Worm (Caenorhabditis elegans) whole organism, mixed stage, embryonic: ENCODE results near the gene plx-2.

Source experiments
- M03D4.4 ChIP-seq: sonication (generic microtip); optimal IDR thresholded peaks from 2 replicates; lab custom pipeline; 2017; ENCODE audit warnings: mild to moderate bottlenecking, missing genetic modification characterization, missing compliant biosample characterization
- bed-3 ChIP-seq: fragments of 200-800 bp; sonication (Bioruptor generic); optimal IDR thresholded peaks from 3 replicates; lab custom pipeline; 2018; ENCODE audit warnings: mild to moderate bottlenecking, missing genetic modification characterization, moderate library complexity, missing compliant biosample characterization
- blmp-1 ChIP-seq: fragments of 150-350 bp; optimal IDR thresholded peaks from 2 replicates; lab custom pipeline; 2014; ENCODE audit warnings: missing biosample characterization, missing genetic modification characterization
- ceh-39 ChIP-seq: fragments of 150-350 bp; optimal IDR thresholded peaks from 2 replicates; lab custom pipeline; 2014; ENCODE audit warnings: missing biosample characterization, missing genetic modification characterization
- ceh-43 ChIP-seq: fragments of 200-800 bp; sonication (Bioruptor generic); optimal IDR thresholded peaks from 2 replicates; lab custom pipeline; 2018; ENCODE audit warnings: mild to moderate bottlenecking, missing genetic modification characterization, moderate library complexity, missing compliant biosample characterization
- ces-1 ChIP-seq: fragments of 150-350 bp; optimal IDR thresholded peaks from 2 replicates; lab custom pipeline; 2014; ENCODE audit warnings: missing biosample characterization, missing genetic modification reagents, missing genetic modification characterization
- cnd-1 ChIP-seq: fragments of 200-800 bp; sonication (Bioruptor generic); optimal IDR thresholded peaks from 2 replicates; lab custom pipeline; 2018; ENCODE audit warnings: mild to moderate bottlenecking, missing genetic modification characterization, missing compliant biosample characterization
- drap-1 ChIP-seq: fragments of 200-800 bp; sonication (Bioruptor generic); optimal IDR thresholded peaks from 3 replicates; lab custom pipeline; 2018; ENCODE audit warnings: mild to moderate bottlenecking, missing genetic modification characterization, missing compliant biosample characterization
- elt-1 ChIP-seq: sonication (generic microtip); optimal IDR thresholded peaks from 2 replicates; lab custom pipeline; 2017; ENCODE audit warnings: missing genetic modification characterization, mild to moderate bottlenecking, missing compliant biosample characterization, antibody characterized with exemption, moderate library complexity, borderline replicate concordance; ENCODE audit not compliant: insufficient read depth
- elt-3 ChIP-seq: fragments of 150-350 bp; optimal IDR thresholded peaks from 2 replicates; lab custom pipeline; 2014; ENCODE audit warnings: missing biosample characterization, missing genetic modification characterization
- ham-2 ChIP-seq: fragments of 200-800 bp; sonication (Bioruptor generic); optimal IDR thresholded peaks from 2 replicates; lab custom pipeline; 2018; ENCODE audit warnings: mild to moderate bottlenecking, missing genetic modification characterization, missing compliant biosample characterization
- hlh-1 ChIP-seq: fragments of 150-350 bp; optimal IDR thresholded peaks from 2 replicates; lab custom pipeline; 2014; ENCODE audit warnings: missing biosample characterization, missing genetic modification reagents, missing genetic modification characterization
- lin-13 ChIP-seq: fragments of 150-350 bp; optimal IDR thresholded peaks from 2 replicates; lab custom pipeline; 2014; ENCODE audit warnings: missing biosample characterization, missing genetic modification characterization
- lin-32 ChIP-seq: fragments of 200-800 bp; sonication (Bioruptor generic); optimal IDR thresholded peaks from 2 replicates; lab custom pipeline; 2018; ENCODE audit warnings: mild to moderate bottlenecking, missing genetic modification characterization, missing compliant biosample characterization
- lsy-2 ChIP-seq: fragments of 150-350 bp; optimal IDR thresholded peaks from 2 replicates; lab custom pipeline; 2014; ENCODE audit warnings: missing biosample characterization, missing genetic modification characterization
- mep-1 ChIP-seq: fragments of 150-350 bp; optimal IDR thresholded peaks from 2 replicates; lab custom pipeline; 2017; ENCODE audit warnings: missing biosample characterization, missing genetic modification reagents, missing genetic modification characterization, inconsistent platforms
- mls-2 ChIP-seq: sonication (generic microtip); optimal IDR thresholded peaks from 2 replicates; lab custom pipeline; 2016; ENCODE audit warnings: mild to moderate bottlenecking, missing genetic modification characterization, moderate library complexity, missing compliant biosample characterization
- nhr-12 ChIP-seq: fragments of 150-350 bp; optimal IDR thresholded peaks from 2 replicates; lab custom pipeline; 2014; ENCODE audit warnings: missing biosample characterization, missing genetic modification characterization
- nhr-2 ChIP-seq: fragments of 150-350 bp; optimal IDR thresholded peaks from 2 replicates; lab custom pipeline; 2014; ENCODE audit warnings: missing biosample characterization, missing genetic modification characterization
- nhr-237 ChIP-seq: fragments of 150-350 bp; optimal IDR thresholded peaks from 2 replicates; lab custom pipeline; 2014; ENCODE audit warnings: missing biosample characterization, missing genetic modification characterization
- nhr-28 ChIP-seq: fragments of 150-350 bp; optimal IDR thresholded peaks from 2 replicates; lab custom pipeline; 2014; ENCODE audit warnings: missing biosample characterization, missing genetic modification characterization
- pha-4 ChIP-seq: fragments of 150-350 bp; optimal IDR thresholded peaks from 2 replicates; lab custom pipeline; 2018; ENCODE audit warnings: missing biosample characterization, missing genetic modification reagents, missing genetic modification characterization
- sem-2 ChIP-seq: fragments of 200-800 bp; sonication (Bioruptor generic); optimal IDR thresholded peaks from 2 replicates; lab custom pipeline; 2018; ENCODE audit warnings: mild to moderate bottlenecking, missing genetic modification characterization, missing compliant biosample characterization
- snpc-4 ChIP-seq: fragments of 150-350 bp; optimal IDR thresholded peaks from 2 replicates; lab custom pipeline; 2014; ENCODE audit warnings: missing biosample characterization, missing genetic modification characterization
- sptf-1 ChIP-seq: sonication (generic microtip); optimal IDR thresholded peaks from 2 replicates; lab custom pipeline; 2017; ENCODE audit warnings: mild to moderate bottlenecking, missing genetic modification characterization, moderate library complexity, missing compliant biosample characterization
- tbx-8 ChIP-seq: fragments of 200-800 bp; sonication (Bioruptor generic); optimal IDR thresholded peaks from 2 replicates; lab custom pipeline; 2018; ENCODE audit warnings: mild to moderate bottlenecking, missing genetic modification characterization, moderate library complexity, missing compliant biosample characterization
- unc-120 ChIP-seq: sonication (generic microtip); optimal IDR thresholded peaks from 2 replicates; lab custom pipeline; 2017; ENCODE audit warnings: missing genetic modification characterization, missing compliant biosample characterization; ENCODE audit not compliant: poor library complexity, severe bottlenecking
- unc-39 ChIP-seq: fragments of 150-350 bp; optimal IDR thresholded peaks from 2 replicates; lab custom pipeline; 2014; ENCODE audit warnings: missing biosample characterization, missing genetic modification characterization
- unc-62 ChIP-seq: fragments of 150-350 bp; optimal IDR thresholded peaks from 2 replicates; lab custom pipeline; 2014; ENCODE audit warnings: missing biosample characterization, missing genetic modification reagents, missing genetic modification characterization
- zip-8 ChIP-seq: fragments of 150-350 bp; optimal IDR thresholded peaks from 2 replicates; lab custom pipeline; 2014; ENCODE audit warnings: missing biosample characterization, missing genetic modification characterization
- ztf-11 ChIP-seq: fragments of 150-350 bp; optimal IDR thresholded peaks from 2 replicates; lab custom pipeline; 2014; ENCODE audit warnings: missing biosample characterization, missing genetic modification characterization

Gene plx-2

ce11 chrII:14437922-14438458, 13.3 kb upstream of the plx-2 start, which contains the start of gene K04B12.2:
K04B12.2 (minus strand) TSS chrII:14437972.
- TF ChIP-seq snpc-4 (tag; lab: Kevin White, UChicago) (no peak), elt-3 (tag; lab: Kevin White, UChicago) (peak; percentile 55), hlh-1 (tag; lab: Kevin White, UChicago) (peak; percentile 32), lin-13 (tag; lab: Kevin White, UChicago) (peak; percentile 52), nhr-12 (tag; lab: Kevin White, UChicago) (no peak), lsy-2 (tag; lab: Kevin White, UChicago) (peak; percentile 46), lin-32 (no peak), ztf-11 (tag; lab: Kevin White, UChicago) (no peak), ces-1 (GFP tag; lab: Kevin White, UChicago) (peak; percentile 18), unc-120 (tag; lab: Kevin White, UChicago) (peak; percentile 68), unc-39 (no peak), tbx-8 (GFP tag; lab: Kevin White, UChicago) (no peak), nhr-28 (tag; lab: Kevin White, UChicago) (no peak), sem-2 (GFP tag; lab: Kevin White, UChicago) (no peak), drap-1 (GFP tag; lab: Kevin White, UChicago) (no peak), ceh-39 (tag; lab: Kevin White, UChicago) (peak; percentile 50), unc-62 (peak; percentile 17), blmp-1 (tag; lab: Kevin White, UChicago) (no peak), M03D4.4 (no peak), nhr-237 (peak; percentile 33), sptf-1 (tag; lab: Kevin White, UChicago) (peak; percentile 48), cnd-1 (tag; lab: Kevin White, UChicago) (no peak), pha-4 (tag; lab: Kevin White, UChicago) (peak; percentile 82), ham-2 (GFP tag; lab: Kevin White, UChicago) (peak; percentile 72), bed-3 (GFP tag; lab: Kevin White, UChicago) (no peak), mls-2 (tag; lab: Kevin White, UChicago) (no peak), nhr-2 (tag; lab: Kevin White, UChicago) (peak; percentile 85), elt-1 (tag; lab: Kevin White, UChicago) (no peak), mep-1 (tag; lab: Kevin White, UChicago) (peak; percentile 51)

ce11 chrII:14437116-14437515, 12.4 kb upstream of the plx-2 start:
- TF ChIP-seq nhr-2 (tag; lab: Kevin White, UChicago) = peak; percentile 87
- TF ChIP-seq mep-1 (tag; lab: Kevin White, UChicago) = no peak
- TF ChIP-seq lin-32 = no peak
- peak; percentile 43 for TF ChIP-seq ceh-43 (GFP tag; lab: Kevin White, UChicago)
- TF ChIP-seq ztf-11 (tag; lab: Kevin White, UChicago) = no peak
- TF ChIP-seq zip-8 (tag; lab: Kevin White, UChicago) = no peak
- TF ChIP-seq bed-3 (GFP tag; lab: Kevin White, UChicago) = no peak
- no peak for TF ChIP-seq sptf-1 (tag; lab: Kevin White, UChicago)
- TF ChIP-seq lsy-2 (tag; lab: Kevin White, UChicago) = no peak
- TF ChIP-seq mls-2 (tag; lab: Kevin White, UChicago) = peak; percentile 8

- TF ChIP-seq drap-1 (GFP tag; lab: Kevin White, UChicago) (no peak), unc-62 (peak; percentile 61), nhr-28 (tag; lab: Kevin White, UChicago) (no peak), ces-1 (GFP tag; lab: Kevin White, UChicago) (peak; percentile 93)
Measured at ce11 chrII:14433712-14434352, 9.1 kb upstream of the plx-2 start.

DNA sequence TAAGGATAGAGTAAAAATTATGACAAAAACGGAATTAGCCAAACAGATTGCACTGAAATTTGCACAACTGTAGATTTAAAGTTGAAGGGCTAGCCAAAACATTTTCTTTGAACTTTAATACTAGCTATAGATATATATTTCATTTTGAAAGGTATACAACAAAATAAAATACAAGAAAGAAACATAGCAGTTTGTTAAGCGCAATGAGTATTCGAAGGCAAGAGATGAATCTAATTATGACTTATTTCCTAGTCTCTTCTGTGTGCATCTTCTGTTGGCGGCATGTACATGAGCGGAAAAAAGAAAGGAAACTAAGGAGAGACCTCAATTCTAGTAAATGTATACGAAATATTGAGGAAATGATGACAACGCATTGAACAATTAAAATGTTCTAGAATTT, 7.4 kb upstream of the plx-2 start:
- peak; percentile 86 for TF ChIP-seq ces-1 (GFP tag; lab: Kevin White, UChicago)
- no peak for TF ChIP-seq pha-4 (tag; lab: Kevin White, UChicago)
